Fruit fly (Drosophila melanogaster) S2 (cell line): ENCODE results near the gene Ugt316A1.

Source experiments
- CG8478 ChIP-seq: fragments of >200 bp; optimal IDR thresholded peaks from 2 replicates; lab custom pipeline; 2018
- CTCF ChIP-seq, 2 experiments: fragments of >200 bp; optimal IDR thresholded peaks; 2 replicates each; lab custom pipeline; 2018

DNA sequence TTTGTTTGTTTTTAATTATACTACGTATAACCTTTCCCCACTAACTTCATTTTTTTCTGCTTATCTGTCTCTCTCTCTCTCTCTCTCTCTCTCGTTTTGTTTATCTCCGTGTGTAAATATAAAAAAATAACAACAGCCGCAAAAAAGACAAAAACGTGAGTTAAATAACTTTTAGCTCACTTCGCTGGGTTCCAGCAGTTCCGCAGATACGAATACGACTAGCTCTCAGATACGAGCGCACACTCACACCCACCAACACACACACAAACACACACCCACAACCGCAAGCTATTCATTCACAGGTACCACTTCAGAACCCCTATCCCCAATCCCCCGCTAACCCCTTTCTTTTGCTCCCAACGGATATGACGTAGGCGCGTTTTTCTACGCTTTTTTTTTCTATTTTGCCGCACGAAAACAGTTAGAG, 9.6 kb upstream of the Ugt316A1 start:
- TF ChIP-seq CG8478 (lab: Kevin White, UChicago) (no peak), CTCF (optimal IDR thresholded peaks at IDR 0.05; lab: Kevin White, UChicago) (no peak)
